Fruit fly (Drosophila melanogaster) whole organism, embryonic: ENCODE data around the gene Idh3a.
A peak's percentile ranks its signal among the peaks of the same experiment; 100 is the strongest.

Experiments used
- Bgb ChIP-seq: fragments of 200-800 bp; sonication (Bioruptor generic); IDR thresholded peaks from 2 replicates; pipeline ENCODE4 v1.3.6; 2022; ENCODE audit warnings: missing biosample characterization, missing genetic modification characterization; ENCODE audit not compliant: partially characterized antibody
- BtbVII ChIP-seq: fragments of 200-800 bp; sonication (Bioruptor generic); optimal IDR thresholded peaks from 3 replicates; lab custom pipeline; 2017; ENCODE audit warnings: missing biosample characterization, mild to moderate bottlenecking, missing genetic modification characterization
- CG11504 ChIP-seq: fragments of 200-800 bp; sonication (Bioruptor generic); optimal IDR thresholded peaks from 3 replicates; lab custom pipeline; 2019; ENCODE audit warnings: missing biosample characterization, mild to moderate bottlenecking, missing genetic modification characterization, moderate library complexity
- CG11723 ChIP-seq: fragments of 200-800 bp; sonication (Bioruptor generic); optimal IDR thresholded peaks from 2 replicates; lab custom pipeline; 2017; ENCODE audit warnings: missing biosample characterization, mild to moderate bottlenecking, missing genetic modification characterization
- CG13894 ChIP-seq: fragments of 200-800 bp; sonication (Bioruptor generic); optimal IDR thresholded peaks from 3 replicates; lab custom pipeline; 2018; ENCODE audit warnings: missing biosample characterization, mild to moderate bottlenecking, missing genetic modification characterization, moderate library complexity
- CG14014 ChIP-seq: fragments of 200-800 bp; sonication (Bioruptor generic); IDR thresholded peaks from 2 replicates; pipeline ENCODE4 v1.3.6; 2022; ENCODE audit warnings: missing biosample characterization, missing genetic modification characterization
- CG31388 ChIP-seq: fragments of 200-800 bp; sonication (Bioruptor generic); optimal IDR thresholded peaks from 2 replicates; lab custom pipeline; 2016; ENCODE audit warnings: missing biosample characterization, missing genetic modification characterization
- CG5953 ChIP-seq: fragments of 200-800 bp; sonication (Bioruptor generic); IDR thresholded peaks from 2 replicates; pipeline ENCODE4 v1.3.6; 2022; ENCODE audit warnings: missing biosample characterization, missing genetic modification characterization
- CG6765 ChIP-seq: fragments of 200-800 bp; sonication (Bioruptor generic); optimal IDR thresholded peaks from 3 replicates; lab custom pipeline; 2017; ENCODE audit warnings: missing biosample characterization, mild to moderate bottlenecking, missing genetic modification characterization
- CG6791 ChIP-seq: fragments of 200-800 bp; sonication (Bioruptor generic); IDR thresholded peaks from 3 replicates; pipeline ENCODE4 v1.3.6; 2022; ENCODE audit warnings: missing biosample characterization, missing genetic modification characterization; ENCODE audit not compliant: partially characterized antibody
- CG6854 ChIP-seq: fragments of 200-800 bp; sonication (Bioruptor generic); optimal IDR thresholded peaks from 3 replicates; lab custom pipeline; 2017; ENCODE audit warnings: missing biosample characterization, mild to moderate bottlenecking, missing genetic modification characterization
- CG7556 ChIP-seq: fragments of 200-800 bp; sonication (Bioruptor generic); optimal IDR thresholded peaks from 2 replicates; lab custom pipeline; 2017; ENCODE audit warnings: missing biosample characterization, mild to moderate bottlenecking, missing genetic modification characterization
- CG7786 ChIP-seq: fragments of 200-800 bp; sonication (Bioruptor generic); optimal IDR thresholded peaks from 2 replicates; lab custom pipeline; 2016; ENCODE audit warnings: missing biosample characterization, missing genetic modification characterization
- CG7987 ChIP-seq: fragments of 200-800 bp; sonication (Bioruptor generic); optimal IDR thresholded peaks from 2 replicates; lab custom pipeline; 2018; ENCODE audit warnings: missing biosample characterization, mild to moderate bottlenecking, missing genetic modification characterization, moderate library complexity
- CG8290 ChIP-seq, 3 experiments: fragments of 200-800 bp; sonication (Bioruptor generic); optimal IDR thresholded peaks; 2 replicates each; lab custom pipeline; 2016 to 2019; ENCODE audit warnings: missing biosample characterization in 3 of 3, missing genetic modification characterization in 3 of 3, mild to moderate bottlenecking in 2 of 3, moderate library complexity in 1 of 3
- CG9932 ChIP-seq: fragments of 200-800 bp; sonication (Bioruptor generic); IDR thresholded peaks from 2 replicates; pipeline ENCODE4 v1.3.6; 2022; ENCODE audit warnings: missing biosample characterization, missing genetic modification characterization
- Doc2 ChIP-seq: fragments of 200-800 bp; sonication (Bioruptor generic); IDR thresholded peaks from 2 replicates; pipeline ENCODE4 v1.3.6; 2022; ENCODE audit warnings: missing biosample characterization, missing genetic modification characterization
- Doc3 ChIP-seq: fragments of 200-800 bp; sonication (Bioruptor generic); IDR thresholded peaks from 3 replicates; pipeline ENCODE4 v1.3.6; 2022; ENCODE audit warnings: missing biosample characterization, missing genetic modification characterization; ENCODE audit not compliant: partially characterized antibody
- Dref ChIP-seq: fragments of 200-800 bp; sonication (Bioruptor generic); IDR thresholded peaks from 2 replicates; pipeline ENCODE4 v1.3.6; 2022; ENCODE audit warnings: missing biosample characterization, missing genetic modification characterization
- Hr3 ChIP-seq: fragments of 200-800 bp; sonication (Bioruptor generic); optimal IDR thresholded peaks from 3 replicates; lab custom pipeline; 2016; ENCODE audit warnings: missing biosample characterization, missing genetic modification characterization
- Hsf ChIP-seq: fragments of 200-800 bp; sonication (Bioruptor generic); optimal IDR thresholded peaks from 3 replicates; lab custom pipeline; 2016; ENCODE audit warnings: missing biosample characterization, missing genetic modification characterization
- Lhr ChIP-seq: fragments of 200-800 bp; sonication (Bioruptor generic); optimal IDR thresholded peaks from 3 replicates; lab custom pipeline; 2017; ENCODE audit warnings: mild to moderate bottlenecking, missing biosample characterization, missing genetic modification reagents, missing genetic modification characterization
- Mes4 ChIP-seq: fragments of 200-800 bp; sonication (Bioruptor generic); optimal IDR thresholded peaks from 2 replicates; lab custom pipeline; 2016; ENCODE audit warnings: missing biosample characterization, missing genetic modification characterization
- Pdp1 ChIP-seq, 2 experiments: fragments of 200-800 bp; sonication (Bioruptor generic); optimal IDR thresholded peaks; 3 replicates each; lab custom pipeline; 2016; ENCODE audit warnings: missing biosample characterization in 2 of 2, missing genetic modification characterization in 2 of 2, mild to moderate bottlenecking in 1 of 2, moderate library complexity in 1 of 2
- Poxn ChIP-seq: fragments of 200-800 bp; sonication (Bioruptor generic); IDR thresholded peaks from 2 replicates; pipeline ENCODE4 v1.3.6; 2022; ENCODE audit warnings: missing biosample characterization, missing genetic modification characterization
- Sin3A ChIP-seq: fragments of >200 bp; optimal IDR thresholded peaks from 2 replicates; lab custom pipeline; 2018
- Stat92E ChIP-seq, 3 experiments: fragments of >200 bp in 2 of 3; fragments of 200-800 bp in 1 of 3; sonication (Bioruptor generic) in 1 of 3; optimal IDR thresholded peaks; 2 replicates each; lab custom pipeline; 2017 to 2019; ENCODE audit warnings: missing biosample characterization in 3 of 3, missing genetic modification characterization in 3 of 3, mild to moderate bottlenecking in 1 of 3, moderate library complexity in 1 of 3
- al ChIP-seq: fragments of 200-800 bp; sonication (Bioruptor generic); IDR thresholded peaks from 2 replicates; pipeline ENCODE4 v1.3.6; 2022; ENCODE audit warnings: missing biosample characterization, missing genetic modification characterization
- ato ChIP-seq: fragments of 200-800 bp; sonication (Bioruptor generic); IDR thresholded peaks from 2 replicates; pipeline ENCODE4 v1.3.6; 2022; ENCODE audit warnings: missing biosample characterization, missing genetic modification characterization; ENCODE audit not compliant: partially characterized antibody
- bab2 ChIP-seq: fragments of 200-800 bp; sonication (Bioruptor generic); optimal IDR thresholded peaks from 2 replicates; lab custom pipeline; 2016; ENCODE audit warnings: missing biosample characterization, missing genetic modification characterization
- chm ChIP-seq: fragments of 200-800 bp; sonication (Bioruptor generic); IDR thresholded peaks from 2 replicates; pipeline ENCODE4 v1.3.6; 2022; ENCODE audit warnings: missing biosample characterization, missing genetic modification characterization
- crc ChIP-seq: fragments of 200-800 bp; sonication (Bioruptor generic); optimal IDR thresholded peaks from 2 replicates; lab custom pipeline; 2016; ENCODE audit warnings: missing biosample characterization, missing genetic modification characterization
- crol ChIP-seq: fragments of 200-800 bp; sonication (Bioruptor generic); IDR thresholded peaks from 2 replicates; pipeline ENCODE4 v1.3.6; 2022; ENCODE audit warnings: missing biosample characterization, missing genetic modification characterization
- cwo ChIP-seq: fragments of 200-800 bp; sonication (Bioruptor generic); optimal IDR thresholded peaks from 3 replicates; lab custom pipeline; 2017; ENCODE audit warnings: missing biosample characterization, missing genetic modification characterization, mild to moderate bottlenecking, moderate library complexity, missing genetic modification reagents
- dm ChIP-seq: fragments of 200-800 bp; sonication (Bioruptor generic); optimal IDR thresholded peaks from 3 replicates; lab custom pipeline; 2016; ENCODE audit warnings: missing biosample characterization, missing genetic modification characterization
- dpn ChIP-seq, 2 experiments: fragments of 200-800 bp; sonication (Bioruptor generic); optimal IDR thresholded peaks; 3 replicates each; lab custom pipeline; 2016; ENCODE audit warnings: missing biosample characterization in 2 of 2, missing genetic modification characterization in 2 of 2
- eyg ChIP-seq: fragments of 200-800 bp; sonication (Bioruptor generic); optimal IDR thresholded peaks from 3 replicates; lab custom pipeline; 2016; ENCODE audit warnings: missing biosample characterization, missing genetic modification characterization
- grn ChIP-seq: fragments of 200-800 bp; sonication (Bioruptor generic); optimal IDR thresholded peaks from 3 replicates; lab custom pipeline; 2017; ENCODE audit warnings: missing biosample characterization, missing genetic modification characterization
- hb ChIP-seq: fragments of 200-800 bp; sonication (Bioruptor generic); IDR thresholded peaks from 3 replicates; pipeline ENCODE4 v1.3.6; 2022; ENCODE audit warnings: missing biosample characterization, missing genetic modification characterization; ENCODE audit not compliant: partially characterized antibody
- inv ChIP-seq: fragments of 200-800 bp; sonication (Bioruptor generic); IDR thresholded peaks from 2 replicates; pipeline ENCODE4 v1.3.6; 2022; ENCODE audit warnings: missing biosample characterization, missing genetic modification characterization; ENCODE audit not compliant: partially characterized antibody
- lilli ChIP-seq: fragments of 200-800 bp; sonication (Bioruptor generic); optimal IDR thresholded peaks from 3 replicates; lab custom pipeline; 2016; ENCODE audit warnings: missing biosample characterization, missing genetic modification characterization
- lola ChIP-seq, 3 experiments: fragments of >200 bp in 2 of 3; fragments of 200-800 bp in 1 of 3; sonication (Bioruptor generic) in 1 of 3; optimal IDR thresholded peaks; 2 replicates each; lab custom pipeline; 2017 to 2019; ENCODE audit warnings: missing biosample characterization in 3 of 3, missing genetic modification characterization in 3 of 3, mild to moderate bottlenecking in 1 of 3, moderate library complexity in 1 of 3
- pan ChIP-seq, 4 experiments: fragments of >200 bp in 3 of 4; fragments of 200-800 bp in 1 of 4; sonication (Bioruptor generic) in 1 of 4; optimal IDR thresholded peaks in 3 of 4; IDR thresholded peaks in 1 of 4; 2 replicates each; pipeline versions ENCODE4 v1.3.6 to Lab custom; 2017 to 2022; ENCODE audit warnings: missing biosample characterization in 2 of 4, missing genetic modification characterization in 2 of 4, mixed read lengths in 1 of 4
- repo ChIP-seq: fragments of 200-800 bp; sonication (Bioruptor generic); optimal IDR thresholded peaks from 2 replicates; lab custom pipeline; 2016; ENCODE audit warnings: missing biosample characterization, missing genetic modification characterization
- tna ChIP-seq: fragments of 200-800 bp; sonication (Bioruptor generic); IDR thresholded peaks from 2 replicates; pipeline ENCODE4 v1.3.6; 2022; ENCODE audit warnings: missing biosample characterization, missing genetic modification characterization; ENCODE audit not compliant: partially characterized antibody
- tup ChIP-seq: fragments of 200-800 bp; sonication (Bioruptor generic); optimal IDR thresholded peaks from 2 replicates; lab custom pipeline; 2016; ENCODE audit warnings: missing biosample characterization, mild to moderate bottlenecking, missing genetic modification characterization, moderate library complexity

Idh3a gene

DNA sequence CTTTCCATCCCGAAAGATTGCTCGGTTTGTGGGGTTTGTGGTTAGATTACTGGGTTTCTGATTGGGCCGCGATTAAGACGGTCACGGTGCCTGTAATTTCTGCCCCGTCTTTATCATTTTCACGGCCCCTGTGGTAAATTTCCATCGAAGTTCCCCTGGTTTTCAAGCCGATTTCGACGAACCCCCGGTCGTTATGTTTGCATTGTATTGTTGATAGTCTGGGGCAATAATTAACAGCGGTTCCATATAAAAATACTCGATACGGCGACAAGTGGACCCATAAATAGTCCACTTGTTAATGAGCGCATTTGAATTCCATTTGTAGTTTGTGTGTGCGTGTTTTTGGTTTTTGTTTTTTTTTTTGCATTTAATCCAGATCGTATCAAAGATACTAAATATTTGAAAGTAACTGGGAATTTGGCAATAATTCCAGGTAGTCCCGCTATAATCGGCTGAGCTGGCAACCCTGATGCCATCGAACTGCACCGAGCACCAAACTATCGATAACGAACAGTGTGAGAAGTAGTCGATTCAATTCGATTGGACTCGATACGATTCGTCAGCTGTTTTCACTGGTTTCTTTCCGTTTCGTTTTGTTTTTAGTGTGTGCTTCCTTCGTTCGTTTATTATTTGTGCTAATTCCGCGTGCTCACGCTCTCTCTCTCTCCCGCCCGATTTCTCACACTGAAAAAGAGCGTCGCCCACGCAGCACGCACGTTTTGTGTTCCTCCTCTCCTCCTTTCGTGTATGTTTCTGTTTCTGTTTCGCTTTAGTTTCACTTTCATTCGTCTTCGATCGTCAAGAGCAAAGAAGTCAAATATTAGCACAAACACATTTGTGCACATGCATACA lies 16.1 kb downstream of the Idh3a start (continued):
- TF ChIP-seq Mes4 (GFP tag; lab: Kevin White, UChicago) (peak; percentile 29), cwo (GFP tag; lab: Kevin White, UChicago) (peak; percentile 77), CG9932 (peak; percentile 64), ato (GFP tag; lab: Robert Waterston, UW) (peak; percentile 62; the same call in 1 of the 2 replicates), Pdp1 (GFP tag; optimal IDR thresholded peaks at IDR 0.05; lab: Kevin White, UChicago) (peak; percentile 23 to 52), eyg (GFP tag; lab: Kevin White, UChicago) (peak; percentile 31), CG7786 (GFP tag; lab: Kevin White, UChicago) (peak; percentile 38), Hsf (GFP tag; lab: Kevin White, UChicago) (peak; percentile 28), CG7987 (GFP tag; lab: Kevin White, UChicago) (peak; percentile 72), dm (GFP tag; lab: Kevin White, UChicago) (peak; percentile 36), chm (GFP tag; lab: Robert Waterston, UW) (0 out of 2 replicates have a peak, but pooled peaks have one; percentile 6), bab2 (GFP tag; lab: Kevin White, UChicago) (peak; percentile 53), CG14014 (GFP tag; lab: Robert Waterston, UW) (0 out of 2 replicates have a peak, but pooled peaks have one; percentile 10), dpn (GFP tag; optimal IDR thresholded peaks at IDR 0.05; lab: Kevin White, UChicago) (peak; percentile 40 to 57), lilli (GFP tag; lab: Kevin White, UChicago) (peak; percentile 64), grn (peak; percentile 29), CG5953 (GFP tag; lab: Robert Waterston, UW) (no peak), crc (peak; percentile 27), Doc3 (GFP tag; lab: Robert Waterston, UW) (peak; percentile 73), tna (GFP tag; lab: Robert Waterston, UW) (peak; percentile 64), tup (GFP tag; lab: Kevin White, UChicago) (no peak), hb (peak; percentile 62; the same call in 1 of the 3 replicates), Lhr (peak; percentile 65), CG7556 (GFP tag; lab: Kevin White, UChicago) (peak; percentile 14), Hr3 (peak; percentile 17), pan (optimal IDR thresholded peaks at IDR 0.05; lab: Kevin White, UChicago) (no peak), pan (GFP tag; optimal IDR thresholded peaks at IDR 0.05 in 1 of 2, IDR thresholded peaks at IDR 0.05 in 1 of 2) (peak in 1 of 2 experiments; percentile 43), Dref (GFP tag; lab: Robert Waterston, UW) (peak; percentile 88), CG6765 (no peak), CG6791 (GFP tag; lab: Robert Waterston, UW) (peak; percentile 84), repo (GFP tag; lab: Kevin White, UChicago) (no peak), inv (peak; percentile 64), Sin3A (peak; percentile 44), Poxn (no peak), CG6854 (GFP tag; lab: Kevin White, UChicago) (no peak), Stat92E (GFP tag; optimal IDR thresholded peaks at IDR 0.05; lab: Kevin White, UChicago) (peak in 1 of 3 experiments; percentile 5), BtbVII (no peak), Bgb (peak; percentile 90), crol (peak; percentile 30; the same call in 1 of the 2 replicates), CG8290 (GFP tag; optimal IDR thresholded peaks at IDR 0.05; lab: Kevin White, UChicago) (peak; percentile 74), CG8290 (tag; optimal IDR thresholded peaks at IDR 0.05; lab: Kevin White, UChicago) (no peak), CG11723 (GFP tag; lab: Kevin White, UChicago) (no peak), CG13894 (tag; lab: Kevin White, UChicago) (peak; percentile 62), lola (GFP tag; optimal IDR thresholded peaks at IDR 0.05; lab: Kevin White, UChicago) (no peak), Doc2 (GFP tag; lab: Robert Waterston, UW) (no peak), CG11504 (tag; lab: Kevin White, UChicago) (no peak), al (GFP tag; lab: Robert Waterston, UW) (no peak), CG31388 (GFP tag; lab: Kevin White, UChicago) (no peak)
